Worm (Caenorhabditis elegans): ENCODE data around the gene C25E10.11.

The C25E10.11 gene

ce11 chrV:9056253-9056652 lies 2.3 kb downstream of the C25E10.11 start, which contains the start of gene C25E10.10:
Gene C25E10.10 (minus strand): TSS chrV:9056353.
- TF ChIP-seq ceh-48 (tag; optimal IDR thresholded peaks at IDR 0.05) (no peak), F13H6.1 (tag; optimal IDR thresholded peaks at IDR 0.05) (no peak), pat-9 (tag; optimal IDR thresholded peaks at IDR 0.05) (no peak), hlh-6 (tag; optimal IDR thresholded peaks at IDR 0.05) (no peak), ceh-18 (tag; optimal IDR thresholded peaks at IDR 0.05) (no peak), K09A11.1 (tag; optimal IDR thresholded peaks at IDR 0.05; ENCODE audit: insufficient read depth) (no peak), che-1 (tag; optimal IDR thresholded peaks at IDR 0.05) (no peak), ceh-24 (tag; optimal IDR thresholded peaks at IDR 0.05) (no peak), hlh-30 (tag; optimal IDR thresholded peaks at IDR 0.05; ENCODE audit: insufficient read depth) (no peak), ceh-19 (GFP tag; optimal IDR thresholded peaks at IDR 0.05) (no peak), pha-2 (tag; optimal IDR thresholded peaks at IDR 0.05) (no peak), C08G9.2 (tag; optimal IDR thresholded peaks at IDR 0.05) (no peak), hlh-15 (tag; optimal IDR thresholded peaks at IDR 0.05) (no peak), mec-3 (tag; optimal IDR thresholded peaks at IDR 0.05; ENCODE audit: borderline replicate concordance) (no peak), ets-4 (tag; optimal IDR thresholded peaks at IDR 0.05) (no peak)

- no peak for TF ChIP-seq che-1 (tag; optimal IDR thresholded peaks at IDR 0.05)
- no peak for TF ChIP-seq ref-2 (tag; optimal IDR thresholded peaks at IDR 0.05)
- no peak for TF ChIP-seq fkh-6 (tag; optimal IDR thresholded peaks at IDR 0.05)
- no peak for TF ChIP-seq T23F11.4 (GFP tag; optimal IDR thresholded peaks at IDR 0.05)
- TF ChIP-seq pha-2 (tag; optimal IDR thresholded peaks at IDR 0.05), result no peak
- no peak for TF ChIP-seq hlh-13 (GFP tag; optimal IDR thresholded peaks at IDR 0.05)
- TF ChIP-seq dve-1 (tag; optimal IDR thresholded peaks at IDR 0.05), result no peak
- TF ChIP-seq eyg-1 (tag; optimal IDR thresholded peaks at IDR 0.05), result no peak
- no peak for TF ChIP-seq unc-42 (tag; optimal IDR thresholded peaks at IDR 0.05)
- TF ChIP-seq tbx-2 (tag; optimal IDR thresholded peaks at IDR 0.05), result no peak
- no peak for TF ChIP-seq ztf-16 (tag; optimal IDR thresholded peaks at IDR 0.05)
- no peak for TF ChIP-seq ceh-34 (tag; optimal IDR thresholded peaks at IDR 0.05)
- TF ChIP-seq F13H6.1 (tag; optimal IDR thresholded peaks at IDR 0.05), result no peak
- TF ChIP-seq pag-3 (tag; optimal IDR thresholded peaks at IDR 0.05; ENCODE audit: borderline replicate concordance), result no peak
- no peak for TF ChIP-seq C38D4.7 (GFP tag; optimal IDR thresholded peaks at IDR 0.05)
- no peak for TF ChIP-seq C08G9.2 (tag; optimal IDR thresholded peaks at IDR 0.05)
- TF ChIP-seq hlh-15 (tag; optimal IDR thresholded peaks at IDR 0.05), result no peak
- TF ChIP-seq nhr-11 (tag; optimal IDR thresholded peaks at IDR 0.05), result no peak
Measured at ce11 chrV:9055644-9056043, 2.9 kb downstream of the C25E10.11 start.

ce11 chrV:9054771-9055170 lies 3.8 kb downstream of the C25E10.11 start, which contains the start of gene swm-1:
Gene swm-1 (minus strand): TSS chrV:9054871.
- no peak for TF ChIP-seq nfya-1 (tag; optimal IDR thresholded peaks at IDR 0.05)
- no peak for TF ChIP-seq madf-2 (tag; optimal IDR thresholded peaks at IDR 0.05)
- no peak for TF ChIP-seq C08G9.2 (tag; optimal IDR thresholded peaks at IDR 0.05)
- TF ChIP-seq ceh-31 (tag; optimal IDR thresholded peaks at IDR 0.05), result no peak
- no peak for TF ChIP-seq ceh-14 (tag; optimal IDR thresholded peaks at IDR 0.05)
- TF ChIP-seq zip-5 (tag; optimal IDR thresholded peaks at IDR 0.05), result no peak
- TF ChIP-seq F13H6.1 (tag; optimal IDR thresholded peaks at IDR 0.05), result no peak
- TF ChIP-seq sdc-2 (tag; optimal IDR thresholded peaks at IDR 0.05), result no peak
- no peak for TF ChIP-seq ceh-34 (tag; optimal IDR thresholded peaks at IDR 0.05)
- no peak for TF ChIP-seq ahr-1 (tag; optimal IDR thresholded peaks at IDR 0.05)
- TF ChIP-seq eyg-1 (tag; optimal IDR thresholded peaks at IDR 0.05), result no peak
- TF ChIP-seq elt-2 (tag; optimal IDR thresholded peaks at IDR 0.05), result no peak
- no peak for TF ChIP-seq tbx-2 (tag; optimal IDR thresholded peaks at IDR 0.05)
- TF ChIP-seq ets-4 (tag; optimal IDR thresholded peaks at IDR 0.05), result no peak
- no peak for TF ChIP-seq fkh-10 (GFP tag; optimal IDR thresholded peaks at IDR 0.05)
- TF ChIP-seq lin-11 (tag; optimal IDR thresholded peaks at IDR 0.05), result no peak

Data from whole organism, late embryonic.